Worm (Caenorhabditis elegans) whole organism, L4 larva: ENCODE results near the gene nhr-96.

Source experiments
- ama-1 ChIP-seq: fragments of 150-350 bp; optimal IDR thresholded peaks from 2 replicates; lab custom pipeline; 2014; ENCODE audit warnings: inconsistent platforms, mixed read lengths
- ceh-62 ChIP-seq: sonication (generic microtip); optimal IDR thresholded peaks from 2 replicates; lab custom pipeline; 2017; ENCODE audit warnings: missing biosample characterization, missing genetic modification characterization

- no peak for TF ChIP-seq ceh-62
- no peak for TF ChIP-seq ama-1
Observed at ce11 chrV:2191122-2191521, 42.2 kb upstream of the nhr-96 start, which contains the start of gene srbc-42.
